Worm (Caenorhabditis elegans) whole organism, late embryonic: Measurements from ENCODE around the gene alh-1.

ENCODE experiments used
- ceh-24 ChIP-seq: sonication (generic microtip); optimal IDR thresholded peaks from 2 replicates; lab custom pipeline; 2016; ENCODE audit warnings: mild to moderate bottlenecking, missing genetic modification characterization, missing compliant biosample characterization
- elt-2 ChIP-seq: sonication (generic microtip); optimal IDR thresholded peaks from 2 replicates; lab custom pipeline; 2016; ENCODE audit warnings: missing genetic modification reagents, missing genetic modification characterization, missing compliant biosample characterization
- fkh-10 ChIP-seq: fragments of 150-350 bp; optimal IDR thresholded peaks from 2 replicates; lab custom pipeline; 2014; ENCODE audit warnings: missing biosample characterization, missing genetic modification reagents, missing genetic modification characterization
- hlh-30 ChIP-seq: sonication (generic microtip); optimal IDR thresholded peaks from 2 replicates; lab custom pipeline; 2017; ENCODE audit warnings: antibody characterized with exemption, missing genetic modification characterization, missing compliant biosample characterization; ENCODE audit not compliant: insufficient read depth
- sdc-2 ChIP-seq: sonication (generic microtip); optimal IDR thresholded peaks from 2 replicates; lab custom pipeline; 2016; ENCODE audit warnings: missing genotype, missing genetic modification characterization, missing compliant biosample characterization
- sox-2 ChIP-seq: fragments of 200-800 bp; sonication (Bioruptor generic); IDR thresholded peaks from 2 replicates; pipeline ENCODE4 v1.3.6; 2022; ENCODE audit warnings: missing genetic modification reagents, missing genetic modification characterization, missing compliant biosample characterization

DNA sequence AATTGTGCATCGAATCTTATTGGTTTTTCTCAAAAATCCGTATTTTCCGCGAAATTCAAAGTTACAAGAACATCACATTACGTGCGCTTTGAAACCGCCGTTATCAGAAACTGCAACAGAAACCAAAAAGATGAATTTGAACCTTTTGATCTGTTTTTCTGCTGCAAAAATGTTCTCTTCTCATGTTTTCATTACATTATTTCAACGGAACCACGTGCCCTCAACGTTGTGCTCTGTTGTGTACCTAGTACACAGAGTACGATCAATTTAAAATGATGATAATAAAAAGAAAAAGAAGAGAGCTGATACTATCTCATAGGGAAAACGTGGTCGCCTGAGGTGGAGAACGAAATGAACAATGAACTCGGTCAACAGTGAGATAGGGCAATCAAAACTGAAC is 498 bp downstream of the alh-1 start:
- TF ChIP-seq elt-2 (tag; lab: Kevin White, UChicago) (peak; percentile 15), sdc-2 (tag; lab: Kevin White, UChicago) (no peak), sox-2 (GFP tag; lab: Robert Waterston, UW) (no peak), fkh-10 (GFP tag; lab: Kevin White, UChicago) (no peak), hlh-30 (no peak), ceh-24 (no peak)
